Worm (Caenorhabditis elegans): Measurements from ENCODE around the gene Y54G2A.44.
A peak's percentile ranks its signal among the peaks of the same experiment; 100 is the strongest.

The Y54G2A.44 gene

DNA sequence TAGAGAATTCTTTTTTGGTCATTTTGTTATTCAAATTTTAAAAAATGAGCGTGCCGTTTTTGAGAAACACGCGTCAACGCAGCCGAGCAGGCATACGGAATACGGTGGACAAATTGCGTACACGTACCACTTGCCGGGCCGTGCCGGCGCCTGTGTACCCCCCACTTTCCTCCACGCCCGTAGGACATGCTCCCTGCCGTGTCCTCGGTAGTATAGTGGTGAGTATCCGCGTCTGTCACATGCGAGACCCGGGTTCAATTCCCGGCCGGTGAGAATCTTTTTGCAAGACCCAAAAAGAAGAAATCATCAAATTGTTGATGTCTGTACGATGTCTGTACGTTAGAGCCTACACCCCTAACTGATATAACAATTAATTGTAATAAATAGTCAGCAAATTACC is 6.5 kb downstream of the Y54G2A.44 start (continued):
- TF ChIP-seq K12H6.12 (tag; optimal IDR thresholded peaks at IDR 0.05) (peak; percentile 1), dpl-1 (GFP tag; optimal IDR thresholded peaks at IDR 0.05) (no peak), efl-1 (GFP tag; optimal IDR thresholded peaks at IDR 0.05) (no peak), fkh-3 (tag; optimal IDR thresholded peaks at IDR 0.05) (no peak), tbp1 (GFP tag; optimal IDR thresholded peaks at IDR 0.05) (peak; percentile 89), bed-2 (GFP tag; IDR thresholded peaks at IDR 0.05) (no peak), repo-1 (tag; optimal IDR thresholded peaks at IDR 0.05) (no peak), nhr-179 (tag; optimal IDR thresholded peaks at IDR 0.05) (no peak), ets-4 (GFP tag; optimal IDR thresholded peaks at IDR 0.05) (no peak), ztf-28 (GFP tag; IDR thresholded peaks at IDR 0.05) (peak; percentile 13; the same call in 1 of the 2 replicates), lin-35 (GFP tag; optimal IDR thresholded peaks at IDR 0.05) (no peak), tlf-1 (GFP tag; optimal IDR thresholded peaks at IDR 0.05) (no peak), nhr-27 (tag; optimal IDR thresholded peaks at IDR 0.05) (no peak), attf-3 (GFP tag; conservative IDR thresholded peaks at IDR 0.05) (0 out of 2 replicates have a peak, but pooled peaks have one; percentile 26), lsy-27 (tag; optimal IDR thresholded peaks at IDR 0.05; ENCODE audit: borderline replicate concordance, insufficient read depth) (no peak), mes-4 (tag; optimal IDR thresholded peaks at IDR 0.05) (peak; percentile 26), F10E7.11 (tag; optimal IDR thresholded peaks at IDR 0.05) (no peak), Y53G8AR.9 (GFP tag; conservative IDR thresholded peaks at IDR 0.05) (no peak), ceh-27 (GFP tag; optimal IDR thresholded peaks at IDR 0.05) (no peak), nhr-120 (GFP tag; IDR thresholded peaks at IDR 0.05) (no peak), nfyb-1 (GFP tag; IDR thresholded peaks at IDR 0.05) (no peak), F55B11.4 (tag; optimal IDR thresholded peaks at IDR 0.05; ENCODE audit: borderline replicate concordance, insufficient read depth) (no peak), mel-28 (tag; optimal IDR thresholded peaks at IDR 0.05; ENCODE audit: borderline replicate concordance) (no peak), ama-1 (optimal IDR thresholded peaks at IDR 0.05) (no peak), ama-1 (GFP tag; optimal IDR thresholded peaks at IDR 0.05) (no peak), F37B4.10 (GFP tag; IDR thresholded peaks at IDR 0.05) (no peak), xnd-1 (tag; optimal IDR thresholded peaks at IDR 0.05) (no peak), cebp-2 (GFP tag; IDR thresholded peaks at IDR 0.05) (peak; percentile 33; the same call in 1 of the 2 replicates), sea-2 (GFP tag; IDR thresholded peaks at IDR 0.05) (no peak)

DNA sequence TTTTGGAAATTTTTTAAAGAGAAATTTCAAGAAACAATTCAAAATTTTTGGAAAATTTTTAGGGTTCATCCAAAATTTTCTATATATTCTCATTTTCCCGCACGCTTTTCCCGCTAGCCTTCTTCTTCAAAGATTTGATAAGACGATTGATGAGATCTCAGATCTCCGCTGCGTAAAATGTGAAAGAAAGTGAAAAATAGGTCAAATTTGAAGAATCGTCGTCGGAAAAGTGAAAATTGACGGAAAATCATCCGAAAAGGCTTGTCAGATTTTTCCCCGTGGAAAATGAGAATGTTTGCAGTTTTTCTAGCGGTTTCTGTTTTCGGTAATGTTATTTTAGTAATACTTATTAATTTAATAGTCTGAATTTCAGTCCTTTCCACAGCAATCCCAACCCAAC is 7.5 kb downstream of the Y54G2A.44 start, which contains the start of gene Y54G2A.76:
Gene Y54G2A.76, plus strand, starts transcription at position 203 of the 400 bp plus-strand sequence.
- TF ChIP-seq F39B2.1 (GFP tag; IDR thresholded peaks at IDR 0.05) (no peak), K12H6.12 (tag; optimal IDR thresholded peaks at IDR 0.05) (no peak), T26A5.8 (tag; optimal IDR thresholded peaks at IDR 0.05) (no peak), ekl-4 (GFP tag; IDR thresholded peaks at IDR 0.05) (no peak), ceh-79 (tag; optimal IDR thresholded peaks at IDR 0.05) (no peak), let-607 (tag; optimal IDR thresholded peaks at IDR 0.05) (no peak), egl-44 (GFP tag; IDR thresholded peaks at IDR 0.05) (no peak), F37B4.10 (GFP tag; IDR thresholded peaks at IDR 0.05) (no peak), zfh-2 (GFP tag; conservative IDR thresholded peaks at IDR 0.05) (no peak), atf-7 (tag; optimal IDR thresholded peaks at IDR 0.05) (no peak), xnd-1 (tag; optimal IDR thresholded peaks at IDR 0.05) (no peak), mes-4 (tag; optimal IDR thresholded peaks at IDR 0.05) (no peak), die-1 (tag; optimal IDR thresholded peaks at IDR 0.05) (no peak), tbp1 (GFP tag; optimal IDR thresholded peaks at IDR 0.05) (no peak)

DNA sequence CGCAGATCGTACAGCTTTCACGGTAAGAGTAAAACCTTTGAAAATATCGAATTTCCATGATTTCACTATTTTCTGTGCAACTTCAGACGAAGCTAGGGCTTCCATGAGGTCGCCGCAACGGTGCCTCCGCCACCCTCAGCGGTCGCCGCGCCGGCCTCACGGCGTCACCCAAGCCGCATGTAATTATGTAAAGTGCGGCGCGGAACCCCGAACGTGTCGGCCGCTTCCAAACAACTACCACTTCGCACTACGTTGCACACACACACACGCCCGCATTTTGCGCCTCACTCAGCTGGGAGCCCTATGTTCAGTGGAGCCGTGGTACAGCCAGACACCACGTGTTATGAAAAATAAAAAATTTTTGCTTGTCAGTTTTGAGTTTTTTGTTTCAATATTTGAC is 15.4 kb downstream of the Y54G2A.44 start:
- TF ChIP-seq zfh-2 (GFP tag; conservative IDR thresholded peaks at IDR 0.05): peak; percentile 79
- no peak for TF ChIP-seq let-607 (tag; optimal IDR thresholded peaks at IDR 0.05)
- TF ChIP-seq fkh-3 (tag; optimal IDR thresholded peaks at IDR 0.05): no peak
- TF ChIP-seq rec-8 (tag; optimal IDR thresholded peaks at IDR 0.05): no peak
- TF ChIP-seq chd-7 (tag; optimal IDR thresholded peaks at IDR 0.05): peak; percentile 12
- TF ChIP-seq tlf-1 (GFP tag; optimal IDR thresholded peaks at IDR 0.05): no peak
- TF ChIP-seq ceh-40 (GFP tag; IDR thresholded peaks at IDR 0.05): no peak
- TF ChIP-seq C06A6.2 (GFP tag; conservative IDR thresholded peaks at IDR 0.05): no peak
- no peak for TF ChIP-seq ztf-6 (GFP tag; IDR thresholded peaks at IDR 0.05)
- no peak for TF ChIP-seq snpc-4 (GFP tag; optimal IDR thresholded peaks at IDR 0.05)
- TF ChIP-seq snpc-4 (tag; optimal IDR thresholded peaks at IDR 0.05): peak in 2 of 4 experiments; percentile 65 to 88
- TF ChIP-seq cebp-1 (GFP tag; IDR thresholded peaks at IDR 0.05): no peak
- TF ChIP-seq cebp-1 (tag; optimal IDR thresholded peaks at IDR 0.05): no peak
- no peak for TF ChIP-seq C17E4.6 (GFP tag; IDR thresholded peaks at IDR 0.05)

All from whole organism, young adult.